Worm (Caenorhabditis elegans) whole organism, L4/young adult: ENCODE results near the gene chil-9.

ENCODE experiments used
- W03F9.2 ChIP-seq: fragments of 150-350 bp; optimal IDR thresholded peaks from 2 replicates; lab custom pipeline; 2014; ENCODE audit warnings: missing biosample characterization, missing genetic modification characterization
- dao-5 ChIP-seq: sonication (generic microtip); optimal IDR thresholded peaks from 2 replicates; lab custom pipeline; 2016; ENCODE audit warnings: missing genotype, missing genetic modification characterization, moderate library complexity, missing compliant biosample characterization
- him-1 ChIP-seq: sonication (generic microtip); optimal IDR thresholded peaks from 2 replicates; lab custom pipeline; 2016; ENCODE audit warnings: missing genotype, missing genetic modification reagents, missing genetic modification characterization, missing compliant biosample characterization

DNA sequence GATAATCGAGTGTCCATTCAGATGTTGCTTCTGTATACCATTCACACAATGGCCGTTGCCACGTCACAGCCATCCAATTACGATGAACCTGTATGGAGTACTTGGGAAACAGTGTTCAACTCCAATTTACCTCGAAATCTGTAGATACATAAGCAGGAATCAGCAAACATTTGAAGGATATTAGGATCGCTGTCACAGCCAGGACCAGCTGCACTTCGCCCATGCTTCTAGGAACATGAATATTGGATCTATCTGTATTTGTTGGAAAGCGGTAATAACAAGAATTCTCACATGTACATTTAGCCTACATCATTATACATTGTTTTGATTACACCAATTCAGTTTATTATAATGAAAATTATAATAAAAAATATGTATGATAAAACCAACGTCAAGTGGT, 41.1 kb upstream of the chil-9 start, which contains the start of gene algn-8:
- no peak for TF ChIP-seq W03F9.2 (tag; lab: Kevin White, UChicago)
- no peak for TF ChIP-seq dao-5 (tag; lab: Kevin White, UChicago)
- TF ChIP-seq him-1 (tag; lab: Kevin White, UChicago) = no peak
